Fruit fly (Drosophila melanogaster): ENCODE measurements around the gene CG5421.

Gene CG5421

dm6 chr2L:12487311-12487710, 39.4 kb upstream of the CG5421 start (continued):
- TF ChIP-seq CG8924 (tag; optimal IDR thresholded peaks at IDR 0.05) (peak; percentile 39), CoRest (tag; optimal IDR thresholded peaks at IDR 0.05) (peak; percentile 10), D (optimal IDR thresholded peaks at IDR 0.05) (no peak), D (GFP tag; optimal IDR thresholded peaks at IDR 0.05) (peak; percentile 48), Awh (GFP tag; IDR thresholded peaks at IDR 0.05) (peak; percentile 16; the same call in 1 of the 2 replicates), jing (GFP tag; optimal IDR thresholded peaks at IDR 0.05) (no peak), wek (GFP tag; optimal IDR thresholded peaks at IDR 0.05) (peak; percentile 71), CG4854 (GFP tag; optimal IDR thresholded peaks at IDR 0.05) (no peak), CG34376 (GFP tag; optimal IDR thresholded peaks at IDR 0.05) (no peak), dmrt99B (tag; optimal IDR thresholded peaks at IDR 0.05) (peak; percentile 46), gcm (GFP tag; optimal IDR thresholded peaks at IDR 0.05) (peak; percentile 42), hkb (optimal IDR thresholded peaks at IDR 0.05) (no peak), hkb (GFP tag; IDR thresholded peaks at IDR 0.05) (0 out of 2 replicates have a peak, but pooled peaks have one; percentile 14), CG10209 (GFP tag; optimal IDR thresholded peaks at IDR 0.05) (peak; percentile 23), TFAM (GFP tag; optimal IDR thresholded peaks at IDR 0.05) (no peak), CG1603 (tag; optimal IDR thresholded peaks at IDR 0.05) (peak; percentile 50), disco-r (GFP tag; optimal IDR thresholded peaks at IDR 0.05) (no peak), gsb-n (tag; optimal IDR thresholded peaks at IDR 0.05) (peak; percentile 71), Hr51 (GFP tag; optimal IDR thresholded peaks at IDR 0.05) (peak in 1 of 2 experiments; percentile 12), tap (tag; optimal IDR thresholded peaks at IDR 0.05) (peak; percentile 51), CG12769 (tag; optimal IDR thresholded peaks at IDR 0.05) (peak; percentile 50), CG8388 (GFP tag; optimal IDR thresholded peaks at IDR 0.05) (peak; percentile 11), eve (GFP tag; optimal IDR thresholded peaks at IDR 0.05) (no peak), Spps (tag; optimal IDR thresholded peaks at IDR 0.05) (peak; percentile 50), grn (GFP tag; optimal IDR thresholded peaks at IDR 0.05) (no peak), Tbp (GFP tag; optimal IDR thresholded peaks at IDR 0.05) (no peak), salm (tag; optimal IDR thresholded peaks at IDR 0.05) (peak; percentile 44), CG1832 (GFP tag; optimal IDR thresholded peaks at IDR 0.05) (no peak), sd (tag; optimal IDR thresholded peaks at IDR 0.05) (peak; percentile 56), sob (GFP tag; IDR thresholded peaks at IDR 0.05) (0 out of 2 replicates have a peak, but pooled peaks have one; percentile 21), CG7745 (tag; optimal IDR thresholded peaks at IDR 0.05) (peak; percentile 28), CG14441 (GFP tag; IDR thresholded peaks at IDR 0.05) (no peak), CG11093 (GFP tag; IDR thresholded peaks at IDR 0.05) (no peak), Rfx (GFP tag; IDR thresholded peaks at IDR 0.05) (peak; percentile 19; the same call in 1 of the 2 replicates), dpn (GFP tag; optimal IDR thresholded peaks at IDR 0.05) (peak in 1 of 2 experiments; percentile 4), CG16813 (GFP tag; IDR thresholded peaks at IDR 0.05; ENCODE audit: partially characterized antibody) (no peak), YL-1 (GFP tag; optimal IDR thresholded peaks at IDR 0.05) (peak; percentile 13), tup (GFP tag; optimal IDR thresholded peaks at IDR 0.05) (no peak), chn (GFP tag; optimal IDR thresholded peaks at IDR 0.05) (no peak), CG8281 (tag; optimal IDR thresholded peaks at IDR 0.05) (peak; percentile 26), lbe (GFP tag; optimal IDR thresholded peaks at IDR 0.05) (no peak), MTF-1 (GFP tag; optimal IDR thresholded peaks at IDR 0.05; ENCODE audit: borderline replicate concordance) (peak; percentile 69), CG11504 (tag; optimal IDR thresholded peaks at IDR 0.05) (peak; percentile 32), CG2712 (tag; optimal IDR thresholded peaks at IDR 0.05) (peak; percentile 43), CG7271 (tag; optimal IDR thresholded peaks at IDR 0.05) (peak; percentile 21), CG31441 (GFP tag; IDR thresholded peaks at IDR 0.05) (peak; percentile 19; the same call in 1 of the 2 replicates), Jarid2 (GFP tag; optimal IDR thresholded peaks at IDR 0.05) (peak; percentile 15), NfI (GFP tag; optimal IDR thresholded peaks at IDR 0.05) (no peak), Hr78 (GFP tag; optimal IDR thresholded peaks at IDR 0.05) (peak in 1 of 2 experiments; percentile 36), C15 (GFP tag; IDR thresholded peaks at IDR 0.05) (no peak)

Measured in whole organism, embryonic.